Worm (Caenorhabditis elegans) whole organism, early embryonic: ENCODE measurements around the gene ges-1.

Experiments used
- B0310.2 ChIP-seq: sonication (generic microtip); optimal IDR thresholded peaks from 2 replicates; lab custom pipeline; 2016; ENCODE audit warnings: mild to moderate bottlenecking, missing genetic modification characterization, missing compliant biosample characterization
- aly-1 ChIP-seq: sonication (generic microtip); optimal IDR thresholded peaks from 2 replicates; lab custom pipeline; 2016; ENCODE audit warnings: missing genetic modification characterization, missing compliant biosample characterization
- ama-1 ChIP-seq: fragments of 150-350 bp; optimal IDR thresholded peaks from 2 replicates; lab custom pipeline; 2014
- ceh-13 ChIP-seq: fragments of 200-800 bp; sonication (Bioruptor generic); optimal IDR thresholded peaks from 2 replicates; lab custom pipeline; 2018; ENCODE audit warnings: mild to moderate bottlenecking, missing genetic modification characterization, missing compliant biosample characterization
- ets-7 ChIP-seq: sonication (generic microtip); optimal IDR thresholded peaks from 2 replicates; lab custom pipeline; 2016; ENCODE audit warnings: missing genotype, missing genetic modification characterization, missing compliant biosample characterization
- hnd-1 ChIP-seq: sonication (generic microtip); optimal IDR thresholded peaks from 2 replicates; lab custom pipeline; 2016; ENCODE audit warnings: missing genetic modification characterization, missing compliant biosample characterization
- sea-1 ChIP-seq: fragments of 200-800 bp; sonication (Bioruptor generic); conservative IDR thresholded peaks from 2 replicates; pipeline ENCODE4 v1.3.6; 2022; ENCODE audit warnings: missing genetic modification characterization, missing compliant biosample characterization
- tbx-11 ChIP-seq: fragments of 200-800 bp; sonication (Bioruptor generic); IDR thresholded peaks from 2 replicates; pipeline ENCODE4 v1.3.6; 2022; ENCODE audit warnings: missing genetic modification characterization, missing compliant biosample characterization

ce11 chrV:1431702-1432187 is at the start of gene ges-1:
- no peak for TF ChIP-seq ama-1
- TF ChIP-seq ets-7 (tag; lab: Kevin White, UChicago) = no peak
- TF ChIP-seq ceh-13 (GFP tag; lab: Kevin White, UChicago) = no peak
- TF ChIP-seq sea-1 (GFP tag; lab: Robert Waterston, UW) = no peak
- no peak for TF ChIP-seq tbx-11 (GFP tag; lab: Robert Waterston, UW)
- TF ChIP-seq B0310.2 (tag; lab: Kevin White, UChicago) = no peak
- TF ChIP-seq aly-1 (tag; lab: Kevin White, UChicago) = no peak
- no peak for TF ChIP-seq hnd-1
